Worm (Caenorhabditis elegans): ENCODE results near the gene str-208.

str-208 gene

ce11 chrV:4983091-4983490 lies 26.5 kb downstream of the str-208 start, which contains the start of gene srsx-13:
srsx-13 (minus strand) TSS chrV:4983191.
- TF ChIP-seq nhr-77 (tag; optimal IDR thresholded peaks at IDR 0.05), result no peak
- no peak for TF ChIP-seq ceh-9 (tag; optimal IDR thresholded peaks at IDR 0.05)
- no peak for TF ChIP-seq nhr-237 (tag; optimal IDR thresholded peaks at IDR 0.05)
- no peak for TF ChIP-seq pqm-1 (tag; optimal IDR thresholded peaks at IDR 0.05)
- no peak for TF ChIP-seq lin-15B (tag; optimal IDR thresholded peaks at IDR 0.05)
- no peak for TF ChIP-seq egl-27 (tag; optimal IDR thresholded peaks at IDR 0.05)
- TF ChIP-seq nhr-23 (tag; optimal IDR thresholded peaks at IDR 0.05), result no peak
- no peak for TF ChIP-seq fos-1 (tag; optimal IDR thresholded peaks at IDR 0.05)
- no peak for TF ChIP-seq mdl-1 (tag; optimal IDR thresholded peaks at IDR 0.05)
- no peak for TF ChIP-seq tbx-2 (tag; optimal IDR thresholded peaks at IDR 0.05)
- TF ChIP-seq eor-1 (tag; optimal IDR thresholded peaks at IDR 0.05), result no peak
- TF ChIP-seq nhr-12 (tag; optimal IDR thresholded peaks at IDR 0.05), result no peak
- no peak for TF ChIP-seq egl-5 (tag; optimal IDR thresholded peaks at IDR 0.05)
- no peak for TF ChIP-seq snpc-4 (tag; optimal IDR thresholded peaks at IDR 0.05)
- no peak for TF ChIP-seq jun-1 (tag; optimal IDR thresholded peaks at IDR 0.05)
- TF ChIP-seq sea-2 (GFP tag; optimal IDR thresholded peaks at IDR 0.05), result no peak

ce11 chrV:4987097-4987496 lies 30.5 kb downstream of the str-208 start, which contains the start of gene ncx-8:
ncx-8 (minus strand) TSS chrV:4987197.
- TF ChIP-seq ceh-16 (tag; optimal IDR thresholded peaks at IDR 0.05) (no peak), nfya-1 (tag; optimal IDR thresholded peaks at IDR 0.05; ENCODE audit: insufficient read depth) (no peak), nhr-77 (tag; optimal IDR thresholded peaks at IDR 0.05) (no peak), unc-39 (tag; optimal IDR thresholded peaks at IDR 0.05) (no peak), nhr-67 (tag; optimal IDR thresholded peaks at IDR 0.05) (no peak), daf-12 (tag; optimal IDR thresholded peaks at IDR 0.05) (no peak), fos-1 (tag; optimal IDR thresholded peaks at IDR 0.05) (no peak), fkh-10 (GFP tag; optimal IDR thresholded peaks at IDR 0.05) (no peak), elt-3 (tag; optimal IDR thresholded peaks at IDR 0.05) (no peak), egl-27 (tag; optimal IDR thresholded peaks at IDR 0.05) (no peak), ztf-4 (tag; optimal IDR thresholded peaks at IDR 0.05) (no peak), nhr-12 (tag; optimal IDR thresholded peaks at IDR 0.05) (no peak)

- TF ChIP-seq tbx-2 (tag; optimal IDR thresholded peaks at IDR 0.05) (no peak), lin-15B (tag; optimal IDR thresholded peaks at IDR 0.05) (no peak), elt-1 (tag; optimal IDR thresholded peaks at IDR 0.05) (no peak), fkh-2 (tag; optimal IDR thresholded peaks at IDR 0.05) (no peak)
These were observed 38.5 kb downstream of the str-208 start, which contains the start of gene ncx-9 for ce11 chrV:4995155-4995554. ncx-9 (minus strand) TSS chrV:4995255.

ce11 chrV:5000406-5000805 lies 43.8 kb downstream of the str-208 start, which contains the start of gene ugt-7:
ugt-7 (minus strand) TSS chrV:5000566.
- TF ChIP-seq pqm-1 (tag; optimal IDR thresholded peaks at IDR 0.05), result peak; percentile 27
- TF ChIP-seq elt-2 (tag; optimal IDR thresholded peaks at IDR 0.05), result peak; percentile 57
- TF ChIP-seq snpc-4 (tag; optimal IDR thresholded peaks at IDR 0.05), result no peak
- no peak for TF ChIP-seq mml-1 (tag; optimal IDR thresholded peaks at IDR 0.05)

ce11 chrV:5001386-5001785 lies 44.8 kb downstream of the str-208 start, which contains the start of gene srr-8:
srr-8 (plus strand) TSS chrV:5001686.
- TF ChIP-seq fos-1 (tag; optimal IDR thresholded peaks at IDR 0.05) (no peak), zag-1 (tag; optimal IDR thresholded peaks at IDR 0.05) (no peak), tbx-2 (tag; optimal IDR thresholded peaks at IDR 0.05) (no peak), ama-1 (optimal IDR thresholded peaks at IDR 0.05) (no peak), ztf-11 (tag; optimal IDR thresholded peaks at IDR 0.05) (no peak), nhr-12 (tag; optimal IDR thresholded peaks at IDR 0.05) (no peak), lin-39 (tag; optimal IDR thresholded peaks at IDR 0.05) (no peak), snpc-4 (tag; optimal IDR thresholded peaks at IDR 0.05) (no peak), skn-1 (tag; optimal IDR thresholded peaks at IDR 0.05) (no peak), pha-4 (tag; optimal IDR thresholded peaks at IDR 0.05) (no peak), nhr-25 (tag; optimal IDR thresholded peaks at IDR 0.05) (no peak), sea-2 (GFP tag; optimal IDR thresholded peaks at IDR 0.05) (no peak), elt-3 (tag; optimal IDR thresholded peaks at IDR 0.05) (no peak), ZK546.5 (tag; optimal IDR thresholded peaks at IDR 0.05) (no peak), nhr-76 (tag; optimal IDR thresholded peaks at IDR 0.05) (no peak), unc-39 (tag; optimal IDR thresholded peaks at IDR 0.05) (no peak), lsy-12 (tag; optimal IDR thresholded peaks at IDR 0.05) (no peak)
